Worm (Caenorhabditis elegans) whole organism, L3 larva: Measurements from ENCODE around the gene srz-42.

ENCODE experiments used
- ZK546.5 ChIP-seq: sonication (generic microtip); optimal IDR thresholded peaks from 2 replicates; lab custom pipeline; 2017; ENCODE audit warnings: missing biosample characterization, missing genetic modification characterization
- ama-1 ChIP-seq: fragments of 150-350 bp; optimal IDR thresholded peaks from 2 replicates; lab custom pipeline; 2018
- ceh-28 ChIP-seq: fragments of 150-350 bp; optimal IDR thresholded peaks from 2 replicates; lab custom pipeline; 2014; ENCODE audit warnings: missing biosample characterization, missing genetic modification reagents, missing genetic modification characterization
- ceh-82 ChIP-seq: fragments of 150-350 bp; optimal IDR thresholded peaks from 2 replicates; lab custom pipeline; 2014; ENCODE audit warnings: missing biosample characterization, missing genetic modification characterization
- ceh-9 ChIP-seq: sonication (generic microtip); optimal IDR thresholded peaks from 2 replicates; lab custom pipeline; 2018; ENCODE audit warnings: missing biosample characterization, missing genetic modification characterization
- daf-12 ChIP-seq: fragments of 150-350 bp; optimal IDR thresholded peaks from 2 replicates; lab custom pipeline; 2014; ENCODE audit warnings: missing biosample characterization, missing genetic modification reagents, missing genetic modification characterization
- egl-5 ChIP-seq: fragments of 150-350 bp; optimal IDR thresholded peaks from 2 replicates; lab custom pipeline; 2017; ENCODE audit warnings: missing biosample characterization, missing genetic modification reagents, missing genetic modification characterization, inconsistent platforms
- elt-1 ChIP-seq: fragments of 150-350 bp; optimal IDR thresholded peaks from 2 replicates; lab custom pipeline; 2014; ENCODE audit warnings: missing biosample characterization, missing genetic modification characterization
- elt-2 ChIP-seq: sonication (generic microtip); optimal IDR thresholded peaks from 2 replicates; lab custom pipeline; 2016; ENCODE audit warnings: missing genetic modification reagents, mild to moderate bottlenecking, missing genetic modification characterization, missing compliant biosample characterization
- fkh-10 ChIP-seq: sonication (generic microtip); optimal IDR thresholded peaks from 2 replicates; lab custom pipeline; 2017; ENCODE audit warnings: missing biosample characterization, missing genetic modification reagents, missing genetic modification characterization
- fos-1 ChIP-seq: fragments of 150-350 bp; optimal IDR thresholded peaks from 2 replicates; lab custom pipeline; 2014; ENCODE audit warnings: missing biosample characterization, missing genetic modification characterization
- jun-1 ChIP-seq: fragments of 150-350 bp; optimal IDR thresholded peaks from 2 replicates; lab custom pipeline; 2014; ENCODE audit warnings: missing biosample characterization, missing genetic modification reagents, missing genetic modification characterization
- lin-15B ChIP-seq: fragments of 150-350 bp; optimal IDR thresholded peaks from 2 replicates; lab custom pipeline; 2014; ENCODE audit warnings: missing biosample characterization, missing genetic modification characterization
- lin-39 ChIP-seq: fragments of 150-350 bp; optimal IDR thresholded peaks from 2 replicates; lab custom pipeline; 2018; ENCODE audit warnings: missing biosample characterization, missing genetic modification reagents, missing genetic modification characterization
- lsy-12 ChIP-seq: sonication (generic microtip); optimal IDR thresholded peaks from 2 replicates; lab custom pipeline; 2016; ENCODE audit warnings: mild to moderate bottlenecking, missing genetic modification characterization, missing compliant biosample characterization
- mdl-1 ChIP-seq: fragments of 150-350 bp; optimal IDR thresholded peaks from 2 replicates; lab custom pipeline; 2014; ENCODE audit warnings: missing biosample characterization, missing genetic modification characterization
- nfya-1 ChIP-seq: sonication (generic microtip); optimal IDR thresholded peaks from 2 replicates; lab custom pipeline; 2017; ENCODE audit warnings: missing genetic modification characterization, mild to moderate bottlenecking, missing compliant biosample characterization, antibody characterized with exemption, moderate library complexity; ENCODE audit not compliant: insufficient read depth
- nhr-12 ChIP-seq: fragments of 150-350 bp; optimal IDR thresholded peaks from 2 replicates; lab custom pipeline; 2014; ENCODE audit warnings: missing biosample characterization, missing genetic modification characterization
- nhr-23 ChIP-seq: fragments of 150-350 bp; optimal IDR thresholded peaks from 2 replicates; lab custom pipeline; 2014; ENCODE audit warnings: missing biosample characterization, missing genetic modification reagents, missing genetic modification characterization
- nhr-237 ChIP-seq: fragments of 150-350 bp; optimal IDR thresholded peaks from 2 replicates; lab custom pipeline; 2014; ENCODE audit warnings: missing biosample characterization, missing genetic modification characterization
- nhr-28 ChIP-seq: fragments of 150-350 bp; optimal IDR thresholded peaks from 2 replicates; lab custom pipeline; 2014; ENCODE audit warnings: missing biosample characterization, missing genetic modification characterization
- nhr-43 ChIP-seq: sonication (generic microtip); optimal IDR thresholded peaks from 2 replicates; lab custom pipeline; 2016; ENCODE audit warnings: mild to moderate bottlenecking, missing genetic modification characterization, missing compliant biosample characterization; ENCODE audit not compliant: poor library complexity, severe bottlenecking
- nhr-67 ChIP-seq: fragments of 150-350 bp; optimal IDR thresholded peaks from 2 replicates; lab custom pipeline; 2014; ENCODE audit warnings: missing biosample characterization, missing genetic modification characterization
- nhr-77 ChIP-seq: fragments of 150-350 bp; optimal IDR thresholded peaks from 2 replicates; lab custom pipeline; 2014; ENCODE audit warnings: missing biosample characterization, missing genetic modification characterization
- pha-4 ChIP-seq: fragments of 150-350 bp; optimal IDR thresholded peaks from 2 replicates; lab custom pipeline; 2014; ENCODE audit warnings: missing biosample characterization, missing genetic modification reagents, missing genetic modification characterization
- pqm-1 ChIP-seq: fragments of 150-350 bp; optimal IDR thresholded peaks from 2 replicates; lab custom pipeline; 2017; ENCODE audit warnings: missing biosample characterization, missing genetic modification characterization, inconsistent platforms
- sea-2 ChIP-seq: fragments of 150-350 bp; sonication (generic microtip); optimal IDR thresholded peaks from 4 replicates; lab custom pipeline; 2014; ENCODE audit warnings: missing biosample characterization, missing genetic modification reagents, missing genetic modification characterization
- skn-1 ChIP-seq: fragments of 150-350 bp; optimal IDR thresholded peaks from 2 replicates; lab custom pipeline; 2014; ENCODE audit warnings: missing biosample characterization, missing genetic modification characterization
- snpc-4 ChIP-seq: fragments of 150-350 bp; optimal IDR thresholded peaks from 2 replicates; lab custom pipeline; 2014; ENCODE audit warnings: missing biosample characterization, missing genetic modification characterization
- unc-62 ChIP-seq: fragments of 150-350 bp; sonication (generic microtip); optimal IDR thresholded peaks from 4 replicates; lab custom pipeline; 2014; ENCODE audit warnings: missing biosample characterization, missing genetic modification reagents, missing genetic modification characterization
- ztf-11 ChIP-seq: fragments of 150-350 bp; optimal IDR thresholded peaks from 2 replicates; lab custom pipeline; 2014; ENCODE audit warnings: missing biosample characterization, missing genetic modification characterization

srz-42 gene

ce11 chrIV:14127805-14128610, 1.2 kb upstream of the srz-42 start, which contains the start of gene H12I19.115:
H12I19.115 (minus strand) TSS chrIV:14127855.
- TF ChIP-seq sea-2 (no peak), daf-12 (tag; lab: Kevin White, UChicago) (no peak), lin-39 (tag; lab: Kevin White, UChicago) (peak; percentile 58), nfya-1 (tag; lab: Kevin White, UChicago) (peak; percentile 66), elt-2 (tag; lab: Kevin White, UChicago) (peak; percentile 69), elt-1 (no peak), unc-62 (GFP tag; lab: Kevin White, UChicago) (no peak)

DNA sequence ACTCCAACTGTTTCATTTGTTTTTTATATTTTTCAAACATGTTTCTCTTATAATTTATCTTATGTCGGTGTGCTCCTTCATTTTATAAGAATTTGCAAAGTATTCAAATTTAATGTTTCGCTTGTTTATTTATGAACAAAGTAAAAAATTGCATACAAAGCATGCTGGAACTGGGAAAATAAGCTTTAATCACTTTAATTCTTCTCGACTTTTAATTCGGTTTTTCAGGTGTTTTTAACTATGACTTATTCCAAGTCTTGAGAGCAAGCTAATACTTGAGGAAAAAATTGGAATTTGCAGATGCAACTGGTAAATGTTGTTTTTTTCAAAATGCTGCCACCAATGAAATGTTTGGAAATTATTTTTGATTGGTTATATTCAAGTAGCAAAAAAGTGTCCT, 2.6 kb downstream of the srz-42 start, which contains the start of gene srz-59:
srz-59 (plus strand) TSS at position 301 of the 400 bp plus-strand sequence.
- no peak for TF ChIP-seq mdl-1
- no peak for TF ChIP-seq nhr-12
- no peak for TF ChIP-seq nhr-67 (tag; lab: Kevin White, UChicago)
- no peak for TF ChIP-seq nhr-43 (tag; lab: Kevin White, UChicago)
- no peak for TF ChIP-seq skn-1 (tag; lab: Kevin White, UChicago)
- no peak for TF ChIP-seq ceh-9
- TF ChIP-seq ztf-11: no peak
- no peak for TF ChIP-seq fkh-10 (GFP tag; lab: Kevin White, UChicago)
- TF ChIP-seq ceh-28 (tag; lab: Kevin White, UChicago): no peak
- TF ChIP-seq snpc-4: no peak
- TF ChIP-seq pha-4 (tag; lab: Kevin White, UChicago): no peak
- no peak for TF ChIP-seq daf-12 (tag; lab: Kevin White, UChicago)
- no peak for TF ChIP-seq pqm-1
- TF ChIP-seq ceh-82 (tag; lab: Kevin White, UChicago): no peak
- TF ChIP-seq fos-1 (tag; lab: Kevin White, UChicago): no peak
- no peak for TF ChIP-seq elt-1

DNA sequence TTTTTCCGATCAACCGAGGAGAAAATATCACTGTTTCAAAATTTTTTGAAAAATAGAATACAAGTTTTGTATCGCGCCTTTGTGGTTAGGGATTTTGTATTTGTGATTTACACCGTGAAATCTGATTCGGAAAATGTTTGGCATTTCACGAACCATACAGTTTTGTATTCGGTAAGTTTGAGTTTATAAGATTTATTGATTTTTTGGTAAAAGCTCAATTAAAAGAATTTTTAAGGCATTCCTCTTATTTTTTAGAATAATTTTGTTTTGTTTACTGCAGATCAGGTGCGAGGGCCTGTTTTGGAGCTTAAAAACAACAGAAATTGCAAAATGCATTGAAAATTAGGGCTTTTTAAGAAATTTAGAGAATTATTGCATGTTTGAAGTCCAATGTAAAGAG, 4.2 kb downstream of the srz-42 start:
- TF ChIP-seq nhr-23: no peak
- no peak for TF ChIP-seq ztf-11
- TF ChIP-seq lsy-12: no peak
- TF ChIP-seq jun-1 (tag; lab: Kevin White, UChicago): no peak
- no peak for TF ChIP-seq ceh-9
- no peak for TF ChIP-seq sea-2
- no peak for TF ChIP-seq nhr-28
- no peak for TF ChIP-seq ZK546.5 (tag; lab: Kevin White, UChicago)
- no peak for TF ChIP-seq ama-1 (lab: Kevin White, UChicago)
- no peak for TF ChIP-seq ceh-82 (tag; lab: Kevin White, UChicago)
- no peak for TF ChIP-seq nhr-77 (tag; lab: Kevin White, UChicago)
- no peak for TF ChIP-seq nhr-67 (tag; lab: Kevin White, UChicago)
- no peak for TF ChIP-seq nhr-43 (tag; lab: Kevin White, UChicago)
- TF ChIP-seq pha-4 (tag; lab: Kevin White, UChicago): no peak

ce11 chrIV:14137063-14137462, 7.9 kb downstream of the srz-42 start, which contains the start of gene srz-31:
srz-31 (plus strand) TSS chrIV:14137363.
- TF ChIP-seq snpc-4: no peak
- TF ChIP-seq lin-15B: no peak
- no peak for TF ChIP-seq egl-5 (tag; lab: Kevin White, UChicago)
- TF ChIP-seq nhr-43 (tag; lab: Kevin White, UChicago): no peak
- TF ChIP-seq fos-1 (tag; lab: Kevin White, UChicago): no peak
- TF ChIP-seq elt-1: no peak
- TF ChIP-seq ZK546.5 (tag; lab: Kevin White, UChicago): no peak

DNA sequence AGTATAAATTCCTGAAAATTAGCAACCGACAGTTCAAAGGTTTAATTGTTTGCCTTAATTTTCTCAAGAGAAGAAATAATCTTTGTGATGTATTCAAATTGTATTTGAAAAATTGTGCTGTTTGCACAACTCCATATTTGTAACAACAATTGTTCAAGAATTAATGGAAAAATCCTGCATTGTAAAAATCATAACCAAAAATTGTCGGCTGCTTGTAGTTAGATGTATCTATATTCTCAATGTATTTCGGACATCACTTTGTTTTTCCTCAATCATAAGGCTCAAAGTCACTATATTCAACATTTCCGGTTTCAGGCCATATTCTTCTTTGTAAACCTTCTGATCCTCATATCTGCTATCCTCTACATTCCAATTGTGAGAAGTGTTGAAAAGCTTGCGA, 13.9 kb downstream of the srz-42 start:
- no peak for TF ChIP-seq nhr-237 (tag; lab: Kevin White, UChicago)
- no peak for TF ChIP-seq snpc-4
- TF ChIP-seq lin-39 (tag; lab: Kevin White, UChicago): no peak
- no peak for TF ChIP-seq nhr-43 (tag; lab: Kevin White, UChicago)
- no peak for TF ChIP-seq lin-15B
- no peak for TF ChIP-seq sea-2
- no peak for TF ChIP-seq daf-12 (tag; lab: Kevin White, UChicago)
- TF ChIP-seq nfya-1 (tag; lab: Kevin White, UChicago): no peak
